Worm (Caenorhabditis elegans) whole organism, young adult: ENCODE results near the gene cfp-1.

Experiments
- B0035.1 ChIP-seq: sonication (generic microtip); optimal IDR thresholded peaks from 2 replicates; lab custom pipeline; 2016; ENCODE audit warnings: missing genetic modification characterization, mild to moderate bottlenecking, missing compliant biosample characterization, missing genotype, missing genetic modification reagents
- C06A6.2 ChIP-seq: fragments of 200-800 bp; sonication (Bioruptor generic); conservative IDR thresholded peaks from 2 replicates; pipeline ENCODE4 v1.3.6; 2022; ENCODE audit warnings: missing genetic modification characterization, missing compliant biosample characterization
- C17E4.6 ChIP-seq: fragments of 200-800 bp; sonication (Bioruptor generic); IDR thresholded peaks from 2 replicates; pipeline ENCODE4 v1.3.6; 2022; ENCODE audit warnings: missing genetic modification reagents, missing genetic modification characterization, missing compliant biosample characterization
- F39B2.1 ChIP-seq: fragments of 200-800 bp; sonication (Bioruptor generic); IDR thresholded peaks from 2 replicates; pipeline ENCODE4 v1.3.6; 2022; ENCODE audit warnings: missing genetic modification reagents, missing genetic modification characterization, missing compliant biosample characterization
- F49E8.2 ChIP-seq: sonication (generic microtip); optimal IDR thresholded peaks from 3 replicates; lab custom pipeline; 2017; ENCODE audit warnings: missing genetic modification characterization, mild to moderate bottlenecking, missing compliant biosample characterization, antibody characterized with exemption, moderate library complexity; ENCODE audit not compliant: insufficient read depth
- F52B5.7 ChIP-seq: sonication (generic microtip); optimal IDR thresholded peaks from 2 replicates; lab custom pipeline; 2016; ENCODE audit warnings: mild to moderate bottlenecking, missing genetic modification characterization, missing compliant biosample characterization
- F55B11.4 ChIP-seq: sonication (generic microtip); optimal IDR thresholded peaks from 2 replicates; lab custom pipeline; 2016; ENCODE audit warnings: missing compliant biosample characterization, missing genetic modification characterization, borderline replicate concordance; ENCODE audit not compliant: insufficient read depth
- F57A8.1 ChIP-seq: fragments of 200-800 bp; sonication (Bioruptor generic); optimal IDR thresholded peaks from 2 replicates; lab custom pipeline; 2018; ENCODE audit warnings: mild to moderate bottlenecking, missing genetic modification characterization, moderate library complexity, missing compliant biosample characterization
- Y53G8AR.9 ChIP-seq: fragments of 200-800 bp; sonication (Bioruptor generic); conservative IDR thresholded peaks from 2 replicates; pipeline ENCODE4 v1.3.6; 2022; ENCODE audit warnings: missing genetic modification reagents, missing genetic modification characterization, missing compliant biosample characterization
- Y56A3A.18 ChIP-seq: fragments of 200-800 bp; sonication (Bioruptor generic); IDR thresholded peaks from 2 replicates; pipeline ENCODE4 v1.3.6; 2022; ENCODE audit warnings: missing genetic modification reagents, missing genetic modification characterization, missing compliant biosample characterization
- aptf-2 ChIP-seq: fragments of 200-800 bp; sonication (Bioruptor generic); conservative IDR thresholded peaks from 2 replicates; pipeline ENCODE4 v1.3.6; 2022; ENCODE audit warnings: missing genetic modification reagents, missing genetic modification characterization, missing compliant biosample characterization
- attf-5 ChIP-seq: fragments of 200-800 bp; sonication (Bioruptor generic); optimal IDR thresholded peaks from 2 replicates; lab custom pipeline; 2018; ENCODE audit warnings: mild to moderate bottlenecking, missing genetic modification characterization, missing compliant biosample characterization
- cebp-1 ChIP-seq, 2 experiments: fragments of 200-800 bp in 1 of 2; sonication (Bioruptor generic) in 1 of 2; sonication (generic microtip) in 1 of 2; IDR thresholded peaks in 1 of 2; optimal IDR thresholded peaks in 1 of 2; 2 replicates each; pipeline versions ENCODE4 v1.3.6 to Lab custom; 2017 to 2022; ENCODE audit warnings: missing compliant biosample characterization in 2 of 2, missing genetic modification characterization in 2 of 2, mild to moderate bottlenecking in 1 of 2, missing genetic modification reagents in 1 of 2, moderate library complexity in 1 of 2
- chd-7 ChIP-seq: sonication (generic microtip); optimal IDR thresholded peaks from 2 replicates; lab custom pipeline; 2016; ENCODE audit warnings: mild to moderate bottlenecking, missing genetic modification characterization, moderate library complexity, missing compliant biosample characterization
- dpl-1 ChIP-seq: fragments of 150-350 bp; optimal IDR thresholded peaks from 2 replicates; lab custom pipeline; 2014; ENCODE audit warnings: missing biosample characterization, missing genetic modification reagents, missing genetic modification characterization
- egrh-3 ChIP-seq: fragments of 200-800 bp; sonication (Bioruptor generic); IDR thresholded peaks from 2 replicates; pipeline ENCODE4 v1.3.6; 2022; ENCODE audit warnings: missing genetic modification reagents, missing genetic modification characterization, missing compliant biosample characterization
- ekl-4 ChIP-seq: fragments of 200-800 bp; sonication (Bioruptor generic); IDR thresholded peaks from 2 replicates; pipeline ENCODE4 v1.3.6; 2022; ENCODE audit warnings: missing genetic modification reagents, missing genetic modification characterization, missing compliant biosample characterization
- fkh-3 ChIP-seq: sonication (generic microtip); optimal IDR thresholded peaks from 2 replicates; lab custom pipeline; 2016; ENCODE audit warnings: mild to moderate bottlenecking, missing genetic modification characterization, missing compliant biosample characterization
- gei-17 ChIP-seq: fragments of 200-800 bp; sonication (Bioruptor generic); optimal IDR thresholded peaks from 2 replicates; lab custom pipeline; 2018; ENCODE audit warnings: mild to moderate bottlenecking, missing genetic modification characterization, missing compliant biosample characterization
- him-1 ChIP-seq: sonication (generic microtip); optimal IDR thresholded peaks from 2 replicates; lab custom pipeline; 2016; ENCODE audit warnings: missing genotype, missing genetic modification reagents, missing genetic modification characterization, missing compliant biosample characterization
- hlh-12 ChIP-seq: sonication (generic microtip); optimal IDR thresholded peaks from 2 replicates; lab custom pipeline; 2016; ENCODE audit warnings: missing genetic modification characterization, missing compliant biosample characterization
- hmg-1.2 ChIP-seq: fragments of 200-800 bp; sonication (Bioruptor generic); IDR thresholded peaks from 2 replicates; pipeline ENCODE4 v1.3.6; 2022; ENCODE audit warnings: missing genetic modification reagents, missing genetic modification characterization, missing compliant biosample characterization
- hmg-20 ChIP-seq: fragments of 200-800 bp; sonication (Bioruptor generic); IDR thresholded peaks from 2 replicates; pipeline ENCODE4 v1.3.6; 2022; ENCODE audit warnings: missing genetic modification reagents, missing genetic modification characterization, missing compliant biosample characterization
- lin-40 ChIP-seq: sonication (generic microtip); optimal IDR thresholded peaks from 2 replicates; lab custom pipeline; 2016; ENCODE audit warnings: missing genetic modification characterization, mild to moderate bottlenecking, missing compliant biosample characterization, missing genotype, missing genetic modification reagents
- lsl-1 ChIP-seq: fragments of 200-800 bp; sonication (Bioruptor generic); optimal IDR thresholded peaks from 2 replicates; lab custom pipeline; 2018; ENCODE audit warnings: mild to moderate bottlenecking, missing genetic modification characterization, moderate library complexity, missing compliant biosample characterization
- lsy-27 ChIP-seq: sonication (generic microtip); optimal IDR thresholded peaks from 2 replicates; lab custom pipeline; 2017; ENCODE audit warnings: missing genetic modification characterization, mild to moderate bottlenecking, missing compliant biosample characterization, antibody characterized with exemption, missing genotype, borderline replicate concordance; ENCODE audit not compliant: insufficient read depth
- madf-10 ChIP-seq: sonication (generic microtip); optimal IDR thresholded peaks from 2 replicates; lab custom pipeline; 2016; ENCODE audit warnings: mild to moderate bottlenecking, missing genetic modification characterization, missing compliant biosample characterization
- madf-8 ChIP-seq: fragments of 200-800 bp; sonication (Bioruptor generic); conservative IDR thresholded peaks from 2 replicates; pipeline ENCODE4 v1.3.6; 2022; ENCODE audit warnings: missing genetic modification reagents, missing genetic modification characterization, missing compliant biosample characterization
- mcd-1 ChIP-seq: fragments of 200-800 bp; sonication (Bioruptor generic); IDR thresholded peaks from 2 replicates; pipeline ENCODE4 v1.3.6; 2022; ENCODE audit warnings: missing genetic modification reagents, missing genetic modification characterization, missing compliant biosample characterization
- mes-4 ChIP-seq: sonication (generic microtip); optimal IDR thresholded peaks from 2 replicates; lab custom pipeline; 2016; ENCODE audit warnings: missing genotype, missing genetic modification characterization, missing compliant biosample characterization
- nhr-120 ChIP-seq: fragments of 200-800 bp; sonication (Bioruptor generic); IDR thresholded peaks from 2 replicates; pipeline ENCODE4 v1.3.6; 2022; ENCODE audit warnings: missing genetic modification characterization, missing compliant biosample characterization
- nhr-27 ChIP-seq: fragments of 200-800 bp; sonication (Bioruptor generic); optimal IDR thresholded peaks from 2 replicates; lab custom pipeline; 2018; ENCODE audit warnings: mild to moderate bottlenecking, missing genetic modification characterization, moderate library complexity, missing compliant biosample characterization
- nhr-80 ChIP-seq: sonication (generic microtip); optimal IDR thresholded peaks from 2 replicates; lab custom pipeline; 2016; ENCODE audit warnings: missing genetic modification characterization, missing compliant biosample characterization
- pha-4 ChIP-seq: fragments of 150-350 bp; sonication (generic microtip); optimal IDR thresholded peaks from 2 replicates; lab custom pipeline; 2014; ENCODE audit warnings: missing biosample characterization, missing genetic modification reagents, missing genetic modification characterization
- snpc-3.4 ChIP-seq: sonication (generic microtip); optimal IDR thresholded peaks from 2 replicates; lab custom pipeline; 2017; ENCODE audit warnings: missing genetic modification characterization, mild to moderate bottlenecking, missing compliant biosample characterization, antibody characterized with exemption, moderate library complexity, missing genotype, missing genetic modification reagents
- snpc-4 ChIP-seq, 5 experiments: fragments of 150-350 bp in 1 of 5; sonication (generic microtip) in 4 of 5; optimal IDR thresholded peaks; 2 replicates each; lab custom pipeline; 2014 to 2018; ENCODE audit warnings: missing genetic modification characterization in 5 of 5, missing biosample characterization in 3 of 5, antibody characterized with exemption in 2 of 5, mild to moderate bottlenecking in 2 of 5, missing compliant biosample characterization in 2 of 5, missing genotype in 2 of 5, moderate library complexity in 2 of 5, missing genetic modification reagents in 1 of 5
- somi-1 ChIP-seq: fragments of 200-800 bp; sonication (Bioruptor generic); optimal IDR thresholded peaks from 2 replicates; lab custom pipeline; 2018; ENCODE audit warnings: mild to moderate bottlenecking, missing genetic modification characterization, missing compliant biosample characterization
- tlf-1 ChIP-seq: fragments of 200-800 bp; sonication (Bioruptor generic); optimal IDR thresholded peaks from 2 replicates; lab custom pipeline; 2018; ENCODE audit warnings: mild to moderate bottlenecking, missing genetic modification characterization, missing compliant biosample characterization
- unc-130 ChIP-seq: sonication (generic microtip); optimal IDR thresholded peaks from 2 replicates; lab custom pipeline; 2016; ENCODE audit warnings: missing genetic modification reagents, missing genetic modification characterization, missing compliant biosample characterization
- unc-62 ChIP-seq: fragments of 150-350 bp; optimal IDR thresholded peaks from 2 replicates; lab custom pipeline; 2014; ENCODE audit warnings: missing biosample characterization, missing genetic modification reagents, missing genetic modification characterization
- xnd-1 ChIP-seq: sonication (generic microtip); optimal IDR thresholded peaks from 2 replicates; lab custom pipeline; 2016; ENCODE audit warnings: missing genotype, missing genetic modification reagents, missing genetic modification characterization, missing compliant biosample characterization
- zfh-2 ChIP-seq: fragments of 200-800 bp; sonication (Bioruptor generic); conservative IDR thresholded peaks from 2 replicates; pipeline ENCODE4 v1.3.6; 2022; ENCODE audit warnings: missing genetic modification reagents, missing genetic modification characterization, missing compliant biosample characterization
- ztf-3 ChIP-seq: fragments of 200-800 bp; sonication (Bioruptor generic); optimal IDR thresholded peaks from 2 replicates; lab custom pipeline; 2018; ENCODE audit warnings: mild to moderate bottlenecking, missing genetic modification characterization, missing compliant biosample characterization

Gene cfp-1

DNA sequence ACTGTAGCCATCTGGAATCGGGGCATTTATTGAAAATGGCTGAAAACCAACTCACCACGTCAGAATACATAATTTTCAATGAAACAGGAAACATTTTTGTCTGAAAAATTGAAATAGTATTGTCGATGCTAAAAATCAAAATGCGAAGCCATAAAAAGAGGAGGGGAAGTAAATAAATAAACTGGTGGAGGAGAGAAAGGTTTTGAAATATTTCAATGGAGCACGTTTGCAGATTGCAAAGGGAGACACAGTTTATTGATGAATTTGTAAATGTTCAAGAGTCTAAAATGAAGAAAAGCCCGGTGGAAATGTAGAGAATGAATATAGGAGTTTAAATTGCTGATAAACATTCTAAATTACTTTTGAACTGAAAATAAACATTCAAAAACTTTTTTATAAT lies 25.8 kb downstream of the cfp-1 start, which contains the start of gene F52B11.5:
Gene F52B11.5, minus strand, starts transcription at position 178 of the 400 bp plus-strand sequence.
- TF ChIP-seq F52B5.7 (tag; lab: Kevin White, UChicago) (no peak), B0035.1 (tag; lab: Kevin White, UChicago) (no peak), Y56A3A.18 (GFP tag; lab: Robert Waterston, UW) (no peak), pha-4 (no peak), madf-8 (no peak), Y53G8AR.9 (GFP tag; lab: Robert Waterston, UW) (no peak), hmg-1.2 (GFP tag; lab: Robert Waterston, UW) (no peak), F39B2.1 (GFP tag; lab: Robert Waterston, UW) (no peak), C06A6.2 (GFP tag; lab: Robert Waterston, UW) (no peak), egrh-3 (GFP tag; lab: Robert Waterston, UW) (no peak), lsl-1 (GFP tag; lab: Kevin White, UChicago) (no peak), C17E4.6 (GFP tag; lab: Robert Waterston, UW) (no peak), madf-10 (tag; lab: Kevin White, UChicago) (no peak), hlh-12 (no peak), ztf-3 (GFP tag; lab: Kevin White, UChicago) (no peak), him-1 (tag; lab: Kevin White, UChicago) (no peak), lsy-27 (tag; lab: Kevin White, UChicago) (no peak), F49E8.2 (tag; lab: Kevin White, UChicago) (no peak), chd-7 (tag; lab: Kevin White, UChicago) (no peak), lin-40 (tag; lab: Kevin White, UChicago) (no peak), gei-17 (GFP tag; lab: Kevin White, UChicago) (no peak), F55B11.4 (tag; lab: Kevin White, UChicago) (no peak), snpc-4 (GFP tag; optimal IDR thresholded peaks at IDR 0.05; lab: Kevin White, UChicago) (no peak), snpc-4 (tag; optimal IDR thresholded peaks at IDR 0.05; lab: Kevin White, UChicago) (peak in 1 of 4 experiments; percentile 45), mes-4 (tag; lab: Kevin White, UChicago) (no peak), zfh-2 (GFP tag; lab: Robert Waterston, UW) (no peak), somi-1 (GFP tag; lab: Kevin White, UChicago) (no peak), hmg-20 (no peak), nhr-27 (no peak), nhr-80 (tag; lab: Kevin White, UChicago) (peak; percentile 19), cebp-1 (GFP tag; IDR thresholded peaks at IDR 0.05; lab: Robert Waterston, UW) (0 out of 2 replicates have a peak, but pooled peaks have one; percentile 22), cebp-1 (tag; optimal IDR thresholded peaks at IDR 0.05; lab: Kevin White, UChicago) (no peak), F57A8.1 (GFP tag; lab: Kevin White, UChicago) (no peak), xnd-1 (tag; lab: Kevin White, UChicago) (no peak), tlf-1 (no peak), unc-130 (GFP tag; lab: Kevin White, UChicago) (no peak), nhr-120 (GFP tag; lab: Robert Waterston, UW) (no peak), fkh-3 (no peak), mcd-1 (GFP tag; lab: Robert Waterston, UW) (peak; percentile 19; the same call in 1 of the 2 replicates), ekl-4 (GFP tag; lab: Robert Waterston, UW) (no peak), unc-62 (GFP tag; lab: Kevin White, UChicago) (no peak), aptf-2 (GFP tag; lab: Robert Waterston, UW) (no peak), attf-5 (GFP tag; lab: Kevin White, UChicago) (peak; percentile 24), snpc-3.4 (tag; lab: Kevin White, UChicago) (no peak), dpl-1 (no peak)
- TF ChIP-seq, all 124 proteins: peak for 5
